Fruit fly (Drosophila melanogaster) whole organism, embryonic: ENCODE results near the gene put.

Experiments
- ATbp ChIP-seq: fragments of 200-800 bp; sonication (Bioruptor generic); optimal IDR thresholded peaks from 2 replicates; lab custom pipeline; 2017; ENCODE audit warnings: missing biosample characterization, mild to moderate bottlenecking, missing genetic modification characterization, missing genetic modification reagents
- CG10147 ChIP-seq: fragments of 200-800 bp; sonication (Bioruptor generic); optimal IDR thresholded peaks from 2 replicates; lab custom pipeline; 2019; ENCODE audit warnings: missing biosample characterization, mild to moderate bottlenecking, missing genetic modification characterization, moderate library complexity
- CG10366 ChIP-seq: fragments of 200-800 bp; sonication (Bioruptor generic); IDR thresholded peaks from 2 replicates; pipeline ENCODE4 v1.3.6; 2022; ENCODE audit warnings: missing biosample characterization, missing genetic modification characterization
- CG11085 ChIP-seq: fragments of 200-800 bp; sonication (Bioruptor generic); IDR thresholded peaks from 2 replicates; pipeline ENCODE4 v1.3.6; 2022; ENCODE audit warnings: missing biosample characterization, missing genetic modification characterization
- CG11398 ChIP-seq: fragments of 200-800 bp; sonication (Bioruptor generic); optimal IDR thresholded peaks from 2 replicates; lab custom pipeline; 2016; ENCODE audit warnings: missing biosample characterization, missing genetic modification characterization
- CG11456 ChIP-seq: fragments of 200-800 bp; sonication (Bioruptor generic); IDR thresholded peaks from 3 replicates; pipeline ENCODE4 v1.3.6; 2022; ENCODE audit warnings: missing biosample characterization, missing genetic modification characterization
- CG13123 ChIP-seq: fragments of 200-800 bp; sonication (Bioruptor generic); optimal IDR thresholded peaks from 2 replicates; lab custom pipeline; 2016; ENCODE audit warnings: missing biosample characterization, missing genetic modification characterization
- CG13624 ChIP-seq: fragments of 200-800 bp; sonication (Bioruptor generic); optimal IDR thresholded peaks from 2 replicates; lab custom pipeline; 2016; ENCODE audit warnings: missing biosample characterization, missing genetic modification characterization
- CG14965 ChIP-seq: fragments of 200-800 bp; sonication (Bioruptor generic); optimal IDR thresholded peaks from 2 replicates; lab custom pipeline; 2016; ENCODE audit warnings: missing biosample characterization, missing genetic modification characterization, borderline replicate concordance
- CG15696 ChIP-seq: fragments of 200-800 bp; sonication (Bioruptor generic); optimal IDR thresholded peaks from 2 replicates; lab custom pipeline; 2019; ENCODE audit warnings: missing biosample characterization, mild to moderate bottlenecking, missing genetic modification characterization, moderate library complexity
- CG2129 ChIP-seq: fragments of 200-800 bp; sonication (Bioruptor generic); IDR thresholded peaks from 2 replicates; pipeline ENCODE4 v1.3.6; 2022; ENCODE audit warnings: missing biosample characterization, missing genetic modification characterization; ENCODE audit not compliant: partially characterized antibody
- CG3407 ChIP-seq: fragments of 200-800 bp; sonication (Bioruptor generic); optimal IDR thresholded peaks from 2 replicates; lab custom pipeline; 2018; ENCODE audit warnings: missing biosample characterization, mild to moderate bottlenecking, missing genetic modification characterization
- CG4360 ChIP-seq: fragments of 200-800 bp; sonication (Bioruptor generic); IDR thresholded peaks from 2 replicates; pipeline ENCODE4 v1.3.6; 2022; ENCODE audit warnings: missing biosample characterization, missing genetic modification characterization
- CG4617 ChIP-seq: fragments of 200-800 bp; sonication (Bioruptor generic); optimal IDR thresholded peaks from 3 replicates; lab custom pipeline; 2016; ENCODE audit warnings: missing biosample characterization, missing genetic modification characterization, borderline replicate concordance
- CG6765 ChIP-seq: fragments of 200-800 bp; sonication (Bioruptor generic); optimal IDR thresholded peaks from 3 replicates; lab custom pipeline; 2017; ENCODE audit warnings: missing biosample characterization, mild to moderate bottlenecking, missing genetic modification characterization
- CG8089 ChIP-seq: fragments of 200-800 bp; sonication (Bioruptor generic); optimal IDR thresholded peaks from 3 replicates; lab custom pipeline; 2016; ENCODE audit warnings: missing biosample characterization, missing genetic modification characterization
- CG9727 ChIP-seq: fragments of 200-800 bp; sonication (Bioruptor generic); optimal IDR thresholded peaks from 3 replicates; lab custom pipeline; 2017; ENCODE audit warnings: missing biosample characterization, mild to moderate bottlenecking, missing genetic modification characterization
- D19A ChIP-seq: fragments of 200-800 bp; optimal IDR thresholded peaks from 3 replicates; lab custom pipeline; 2019; ENCODE audit warnings: missing biosample characterization, mild to moderate bottlenecking, missing genetic modification characterization, moderate library complexity
- Doc3 ChIP-seq: fragments of 200-800 bp; sonication (Bioruptor generic); IDR thresholded peaks from 3 replicates; pipeline ENCODE4 v1.3.6; 2022; ENCODE audit warnings: missing biosample characterization, missing genetic modification characterization; ENCODE audit not compliant: partially characterized antibody
- Ets97D ChIP-seq: fragments of 200-800 bp; sonication (Bioruptor generic); optimal IDR thresholded peaks from 3 replicates; lab custom pipeline; 2016; ENCODE audit warnings: missing biosample characterization, missing genetic modification characterization
- HLH54F ChIP-seq: fragments of 200-800 bp; sonication (Bioruptor generic); optimal IDR thresholded peaks from 3 replicates; lab custom pipeline; 2016; ENCODE audit warnings: missing biosample characterization, missing genetic modification characterization
- Hey ChIP-seq: fragments of 200-800 bp; sonication (Bioruptor generic); optimal IDR thresholded peaks from 3 replicates; lab custom pipeline; 2018; ENCODE audit warnings: missing biosample characterization, mild to moderate bottlenecking, missing genetic modification characterization
- Lhr ChIP-seq: fragments of 200-800 bp; sonication (Bioruptor generic); optimal IDR thresholded peaks from 3 replicates; lab custom pipeline; 2017; ENCODE audit warnings: mild to moderate bottlenecking, missing biosample characterization, missing genetic modification reagents, missing genetic modification characterization
- Lpt ChIP-seq: fragments of >200 bp; optimal IDR thresholded peaks from 2 replicates; lab custom pipeline; 2018; ENCODE audit warnings: missing biosample characterization, missing genetic modification characterization
- Oaz ChIP-seq: fragments of 200-800 bp; sonication (Bioruptor generic); IDR thresholded peaks from 2 replicates; pipeline ENCODE4 v1.3.6; 2022; ENCODE audit warnings: missing biosample characterization, missing genetic modification characterization
- PHDP ChIP-seq: fragments of 200-800 bp; sonication (Bioruptor generic); optimal IDR thresholded peaks from 3 replicates; lab custom pipeline; 2018; ENCODE audit warnings: missing biosample characterization, mild to moderate bottlenecking, missing genetic modification characterization, moderate library complexity
- Rx ChIP-seq: fragments of 200-800 bp; sonication (Bioruptor generic); IDR thresholded peaks from 2 replicates; pipeline ENCODE4 v1.3.6; 2022; ENCODE audit warnings: missing biosample characterization, missing genetic modification characterization
- aop ChIP-seq: fragments of 200-800 bp; sonication (Bioruptor generic); IDR thresholded peaks from 2 replicates; pipeline ENCODE4 v1.3.6; 2022; ENCODE audit warnings: missing biosample characterization, missing genetic modification characterization
- bcd ChIP-seq: fragments of 200-800 bp; sonication (Bioruptor generic); optimal IDR thresholded peaks from 2 replicates; lab custom pipeline; 2017; ENCODE audit warnings: missing biosample characterization, mild to moderate bottlenecking, missing genetic modification characterization
- bsh ChIP-seq, 2 experiments: fragments of 200-800 bp; sonication (Bioruptor generic); optimal IDR thresholded peaks; 2 replicates each; lab custom pipeline; 2017 to 2018; ENCODE audit warnings: mild to moderate bottlenecking in 2 of 2, missing biosample characterization in 2 of 2, missing genetic modification characterization in 2 of 2, moderate library complexity in 1 of 2
- crc ChIP-seq: fragments of 200-800 bp; sonication (Bioruptor generic); optimal IDR thresholded peaks from 2 replicates; lab custom pipeline; 2016; ENCODE audit warnings: missing biosample characterization, missing genetic modification characterization
- crp ChIP-seq, 2 experiments: fragments of 200-800 bp; sonication (Bioruptor generic); optimal IDR thresholded peaks; 2 replicates in 1 of 2; 3 replicates in 1 of 2; lab custom pipeline; 2017; ENCODE audit warnings: missing biosample characterization in 2 of 2, missing genetic modification characterization in 2 of 2, mild to moderate bottlenecking in 1 of 2, moderate library complexity in 1 of 2
- dmrt99B ChIP-seq: fragments of 200-800 bp; sonication (Bioruptor generic); optimal IDR thresholded peaks from 2 replicates; lab custom pipeline; 2018; ENCODE audit warnings: missing biosample characterization, mild to moderate bottlenecking, missing genetic modification characterization, moderate library complexity
- eve ChIP-seq, 2 experiments: fragments of >200 bp; optimal IDR thresholded peaks; 2 replicates each; lab custom pipeline; 2017; ENCODE audit warnings: missing biosample characterization in 2 of 2, missing genetic modification characterization in 2 of 2
- fd3F ChIP-seq: fragments of 200-800 bp; sonication (Bioruptor generic); optimal IDR thresholded peaks from 2 replicates; lab custom pipeline; 2018; ENCODE audit warnings: missing biosample characterization, mild to moderate bottlenecking, missing genetic modification characterization, moderate library complexity
- fu2 ChIP-seq: fragments of 200-800 bp; sonication (Bioruptor generic); optimal IDR thresholded peaks from 2 replicates; lab custom pipeline; 2016; ENCODE audit warnings: missing biosample characterization, missing genetic modification characterization
- gfzf ChIP-seq: fragments of 200-800 bp; sonication (Bioruptor generic); optimal IDR thresholded peaks from 2 replicates; lab custom pipeline; 2016; ENCODE audit warnings: missing biosample characterization, mild to moderate bottlenecking, missing genetic modification characterization, moderate library complexity
- hb ChIP-seq: fragments of 200-800 bp; sonication (Bioruptor generic); IDR thresholded peaks from 3 replicates; pipeline ENCODE4 v1.3.6; 2022; ENCODE audit warnings: missing biosample characterization, missing genetic modification characterization; ENCODE audit not compliant: partially characterized antibody
- kni ChIP-seq: fragments of 200-800 bp; sonication (Bioruptor generic); optimal IDR thresholded peaks from 3 replicates; lab custom pipeline; 2017; ENCODE audit warnings: mild to moderate bottlenecking, missing biosample characterization, missing genetic modification reagents, missing genetic modification characterization
- lbe ChIP-seq: fragments of 200-800 bp; sonication (Bioruptor generic); optimal IDR thresholded peaks from 2 replicates; lab custom pipeline; 2016; ENCODE audit warnings: missing biosample characterization, mild to moderate bottlenecking, missing genetic modification characterization
- nom ChIP-seq: fragments of 200-800 bp; sonication (Bioruptor generic); optimal IDR thresholded peaks from 2 replicates; lab custom pipeline; 2017; ENCODE audit warnings: missing biosample characterization, missing genetic modification characterization, mild to moderate bottlenecking, moderate library complexity, missing genetic modification reagents
- onecut ChIP-seq: fragments of 200-800 bp; sonication (Bioruptor generic); IDR thresholded peaks from 2 replicates; pipeline ENCODE4 v1.3.6; 2022; ENCODE audit warnings: missing biosample characterization, missing genetic modification characterization
- ranshi ChIP-seq: fragments of 200-800 bp; sonication (Bioruptor generic); IDR thresholded peaks from 2 replicates; pipeline ENCODE4 v1.3.6; 2022; ENCODE audit warnings: missing biosample characterization, missing genetic modification characterization
- sima ChIP-seq: fragments of 200-800 bp; sonication (Bioruptor generic); optimal IDR thresholded peaks from 2 replicates; lab custom pipeline; 2016; ENCODE audit warnings: missing biosample characterization, missing genetic modification characterization
- slbo ChIP-seq: fragments of 200-800 bp; sonication (Bioruptor generic); IDR thresholded peaks from 2 replicates; pipeline ENCODE4 v1.3.6; 2022; ENCODE audit warnings: missing biosample characterization, missing genetic modification characterization
- toy ChIP-seq: fragments of 200-800 bp; sonication (Bioruptor generic); IDR thresholded peaks from 2 replicates; pipeline ENCODE4 v1.3.6; 2022; ENCODE audit warnings: missing biosample characterization, missing genetic modification characterization
- vnd ChIP-seq: fragments of 200-800 bp; sonication (Bioruptor generic); IDR thresholded peaks from 3 replicates; pipeline ENCODE4 v1.3.6; 2022; ENCODE audit warnings: missing biosample characterization, missing genetic modification characterization; ENCODE audit not compliant: partially characterized antibody
- wdn ChIP-seq: fragments of 200-800 bp; sonication (Bioruptor generic); IDR thresholded peaks from 2 replicates; pipeline ENCODE4 v1.3.6; 2022; ENCODE audit warnings: missing biosample characterization, missing genetic modification characterization

Gene put

dm6 chr3R:14649307-14650239, 24.1 kb upstream of the put start (continued):
- TF ChIP-seq bsh (GFP tag; optimal IDR thresholded peaks at IDR 0.05; lab: Kevin White, UChicago) (peak in 1 of 2 experiments; percentile 60), Ets97D (no peak), eve (GFP tag; optimal IDR thresholded peaks at IDR 0.05; lab: Kevin White, UChicago) (no peak), Lpt (no peak), CG13624 (no peak), wdn (GFP tag; lab: Robert Waterston, UW) (no peak), CG8089 (no peak), CG4617 (GFP tag; lab: Kevin White, UChicago) (no peak), toy (GFP tag; lab: Robert Waterston, UW) (no peak), nom (GFP tag; lab: Kevin White, UChicago) (peak; percentile 50), fu2 (no peak), fd3F (GFP tag; lab: Kevin White, UChicago) (no peak), ranshi (no peak), HLH54F (GFP tag; lab: Kevin White, UChicago) (peak; percentile 17), vnd (no peak), Lhr (GFP tag; lab: Kevin White, UChicago) (no peak), crp (GFP tag; optimal IDR thresholded peaks at IDR 0.05; lab: Kevin White, UChicago) (no peak), CG4360 (GFP tag; lab: Robert Waterston, UW) (0 out of 2 replicates have a peak, but pooled peaks have one; percentile 34), lbe (GFP tag; lab: Kevin White, UChicago) (peak; percentile 88), sima (GFP tag; lab: Kevin White, UChicago) (no peak), CG14965 (no peak), dmrt99B (tag; lab: Kevin White, UChicago) (no peak), Hey (tag; lab: Kevin White, UChicago) (no peak), slbo (GFP tag; lab: Robert Waterston, UW) (peak; percentile 22; the same call in 1 of the 2 replicates), CG2129 (GFP tag; lab: Robert Waterston, UW) (no peak), CG11398 (GFP tag; lab: Kevin White, UChicago) (no peak), D19A (tag; lab: Kevin White, UChicago) (no peak), CG15696 (tag; lab: Kevin White, UChicago) (no peak), hb (GFP tag; lab: Robert Waterston, UW) (no peak), CG9727 (GFP tag; lab: Kevin White, UChicago) (peak; percentile 58), CG11456 (GFP tag; lab: Robert Waterston, UW) (no peak), CG6765 (GFP tag; lab: Kevin White, UChicago) (peak; percentile 38), Rx (GFP tag; lab: Robert Waterston, UW) (no peak), aop (no peak), kni (GFP tag; lab: Kevin White, UChicago) (peak; percentile 47), CG10366 (GFP tag; lab: Robert Waterston, UW) (no peak), onecut (GFP tag; lab: Robert Waterston, UW) (no peak), CG10147 (GFP tag; lab: Kevin White, UChicago) (peak; percentile 10), CG3407 (no peak), ATbp (peak; percentile 3), Doc3 (GFP tag; lab: Robert Waterston, UW) (no peak), bcd (GFP tag; lab: Kevin White, UChicago) (peak; percentile 19), CG13123 (GFP tag; lab: Kevin White, UChicago) (no peak), PHDP (tag; lab: Kevin White, UChicago) (no peak), gfzf (GFP tag; lab: Kevin White, UChicago) (no peak), Oaz (GFP tag; lab: Robert Waterston, UW) (no peak), CG11085 (GFP tag; lab: Robert Waterston, UW) (no peak), crc (GFP tag; lab: Kevin White, UChicago) (peak; percentile 13)
